Worm (Caenorhabditis elegans) whole organism, L1 larva: Measurements from ENCODE around the gene nhr-155.

Experiments used
- C34B4.2 ChIP-seq: sonication (generic microtip); optimal IDR thresholded peaks from 2 replicates; lab custom pipeline; 2017; ENCODE audit warnings: mild to moderate bottlenecking, missing genetic modification characterization, missing compliant biosample characterization
- F16B12.6 ChIP-seq: fragments of 150-350 bp; optimal IDR thresholded peaks from 2 replicates; lab custom pipeline; 2014; ENCODE audit warnings: missing biosample characterization, missing genetic modification characterization
- Y116A8C.19 ChIP-seq: sonication (generic microtip); optimal IDR thresholded peaks from 2 replicates; lab custom pipeline; 2016; ENCODE audit warnings: missing compliant biosample characterization, missing genetic modification characterization, borderline replicate concordance
- aha-1 ChIP-seq: fragments of 150-350 bp; optimal IDR thresholded peaks from 2 replicates; lab custom pipeline; 2014; ENCODE audit warnings: missing biosample characterization, missing genetic modification characterization
- alr-1 ChIP-seq: fragments of 200-800 bp; sonication (Bioruptor generic); optimal IDR thresholded peaks from 2 replicates; lab custom pipeline; 2018; ENCODE audit warnings: borderline replicate concordance, mild to moderate bottlenecking, missing genetic modification characterization, missing compliant biosample characterization
- ama-1 ChIP-seq: fragments of 150-350 bp; optimal IDR thresholded peaks from 2 replicates; lab custom pipeline; 2014
- ceh-63 ChIP-seq: fragments of 200-800 bp; sonication (Bioruptor generic); optimal IDR thresholded peaks from 2 replicates; lab custom pipeline; 2018; ENCODE audit warnings: mild to moderate bottlenecking, missing genetic modification characterization, missing compliant biosample characterization
- ceh-8 ChIP-seq: fragments of 200-800 bp; sonication (Bioruptor generic); optimal IDR thresholded peaks from 2 replicates; lab custom pipeline; 2018; ENCODE audit warnings: mild to moderate bottlenecking, missing genetic modification characterization, moderate library complexity, missing compliant biosample characterization
- ceh-88 ChIP-seq: fragments of 200-800 bp; sonication (Bioruptor generic); IDR thresholded peaks from 2 replicates; pipeline ENCODE4 v1.3.6; 2022; ENCODE audit warnings: missing genetic modification characterization, missing compliant biosample characterization
- ceh-90 ChIP-seq: sonication (generic microtip); optimal IDR thresholded peaks from 2 replicates; lab custom pipeline; 2016; ENCODE audit warnings: missing genetic modification characterization, missing compliant biosample characterization
- dsc-1 ChIP-seq: sonication (generic microtip); optimal IDR thresholded peaks from 2 replicates; lab custom pipeline; 2016; ENCODE audit warnings: mild to moderate bottlenecking, missing genetic modification characterization, missing compliant biosample characterization
- egl-13 ChIP-seq: sonication (generic microtip); optimal IDR thresholded peaks from 2 replicates; lab custom pipeline; 2016; ENCODE audit warnings: missing genotype, missing genetic modification reagents, missing genetic modification characterization, missing compliant biosample characterization
- egl-27 ChIP-seq, 2 experiments: fragments of 150-350 bp in 1 of 2; sonication (generic microtip); optimal IDR thresholded peaks; 3 replicates each; lab custom pipeline; 2017 to 2018; ENCODE audit warnings: missing biosample characterization in 2 of 2, missing genetic modification characterization in 2 of 2, missing genetic modification reagents in 2 of 2
- elt-2 ChIP-seq: sonication (generic microtip); optimal IDR thresholded peaks from 2 replicates; lab custom pipeline; 2016; ENCODE audit warnings: missing genetic modification characterization, mild to moderate bottlenecking, inconsistent platforms, missing compliant biosample characterization, missing genetic modification reagents
- ets-5 ChIP-seq: fragments of 200-800 bp; sonication (Bioruptor generic); IDR thresholded peaks from 2 replicates; pipeline ENCODE4 v1.3.6; 2022; ENCODE audit warnings: missing genetic modification characterization, missing compliant biosample characterization
- fkh-4 ChIP-seq: sonication (generic microtip); optimal IDR thresholded peaks from 2 replicates; lab custom pipeline; 2016; ENCODE audit warnings: missing compliant biosample characterization, missing genetic modification characterization, borderline replicate concordance
- fkh-8 ChIP-seq: sonication (generic microtip); optimal IDR thresholded peaks from 2 replicates; lab custom pipeline; 2016; ENCODE audit warnings: mild to moderate bottlenecking, missing genetic modification characterization, missing compliant biosample characterization
- fos-1 ChIP-seq: fragments of 150-350 bp; optimal IDR thresholded peaks from 2 replicates; lab custom pipeline; 2014; ENCODE audit warnings: missing biosample characterization, missing genetic modification characterization
- grh-1 ChIP-seq: fragments of 200-800 bp; sonication (Bioruptor generic); IDR thresholded peaks from 2 replicates; pipeline ENCODE4 v1.3.6; 2022; ENCODE audit warnings: missing genetic modification reagents, missing genetic modification characterization, missing compliant biosample characterization
- irx-1 ChIP-seq: sonication (generic microtip); optimal IDR thresholded peaks from 2 replicates; lab custom pipeline; 2016; ENCODE audit warnings: missing genetic modification characterization, missing compliant biosample characterization
- isw-1 ChIP-seq: fragments of 200-800 bp; sonication (Bioruptor generic); IDR thresholded peaks from 2 replicates; pipeline ENCODE4 v1.3.6; 2022; ENCODE audit warnings: missing genetic modification characterization, missing compliant biosample characterization
- lin-15B ChIP-seq: fragments of 150-350 bp; sonication (generic microtip); optimal IDR thresholded peaks from 3 replicates; lab custom pipeline; 2014; ENCODE audit warnings: missing biosample characterization, missing genetic modification characterization
- lin-35 ChIP-seq, 2 experiments: fragments of 150-350 bp; optimal IDR thresholded peaks; 2 replicates each; lab custom pipeline; 2014; ENCODE audit warnings: missing biosample characterization in 2 of 2, missing genetic modification characterization in 2 of 2, missing genetic modification reagents in 2 of 2
- lin-39 ChIP-seq: fragments of 150-350 bp; optimal IDR thresholded peaks from 2 replicates; lab custom pipeline; 2014; ENCODE audit warnings: missing biosample characterization, missing genetic modification reagents, missing genetic modification characterization
- lsy-2 ChIP-seq, 2 experiments: fragments of 150-350 bp; optimal IDR thresholded peaks; 2 replicates each; lab custom pipeline; 2014; ENCODE audit warnings: missing biosample characterization in 2 of 2, missing genetic modification characterization in 2 of 2
- mep-1 ChIP-seq: fragments of 150-350 bp; optimal IDR thresholded peaks from 2 replicates; lab custom pipeline; 2014; ENCODE audit warnings: missing biosample characterization, missing genetic modification characterization
- nhr-12 ChIP-seq: sonication (generic microtip); optimal IDR thresholded peaks from 2 replicates; lab custom pipeline; 2017; ENCODE audit warnings: missing biosample characterization, missing genetic modification characterization
- nhr-19 ChIP-seq: fragments of 200-800 bp; sonication (Bioruptor generic); conservative IDR thresholded peaks from 2 replicates; pipeline ENCODE4 v1.3.6; 2022; ENCODE audit warnings: missing genetic modification characterization, missing compliant biosample characterization
- nhr-20 ChIP-seq: sonication (generic microtip); optimal IDR thresholded peaks from 2 replicates; lab custom pipeline; 2016; ENCODE audit warnings: mild to moderate bottlenecking, missing genetic modification characterization, missing compliant biosample characterization
- nhr-237 ChIP-seq: fragments of 150-350 bp; optimal IDR thresholded peaks from 2 replicates; lab custom pipeline; 2014; ENCODE audit warnings: missing biosample characterization, missing genetic modification characterization
- nhr-77 ChIP-seq: fragments of 150-350 bp; optimal IDR thresholded peaks from 2 replicates; lab custom pipeline; 2014; ENCODE audit warnings: missing biosample characterization, missing genetic modification characterization
- nhr-85 ChIP-seq: sonication (generic microtip); peaks from one replicate; lab custom pipeline; 2016; ENCODE audit warnings: missing genetic modification characterization, inconsistent platforms, missing compliant biosample characterization
- nhr-90 ChIP-seq: sonication (generic microtip); optimal IDR thresholded peaks from 2 replicates; lab custom pipeline; 2016; ENCODE audit warnings: mild to moderate bottlenecking, missing genetic modification characterization, missing compliant biosample characterization; ENCODE audit not compliant: poor library complexity
- pax-3 ChIP-seq: fragments of 200-800 bp; sonication (Bioruptor generic); optimal IDR thresholded peaks from 2 replicates; lab custom pipeline; 2018; ENCODE audit warnings: mild to moderate bottlenecking, missing genetic modification characterization, moderate library complexity, missing compliant biosample characterization
- pqm-1 ChIP-seq: sonication (generic microtip); optimal IDR thresholded peaks from 3 replicates; lab custom pipeline; 2017; ENCODE audit warnings: missing biosample characterization, missing genetic modification characterization
- rnt-1 ChIP-seq: sonication (generic microtip); optimal IDR thresholded peaks from 2 replicates; lab custom pipeline; 2016; ENCODE audit warnings: mild to moderate bottlenecking, missing genetic modification characterization, moderate library complexity, missing compliant biosample characterization
- skn-1 ChIP-seq: fragments of 150-350 bp; optimal IDR thresholded peaks from 2 replicates; lab custom pipeline; 2014; ENCODE audit warnings: missing biosample characterization, missing genetic modification characterization
- snpc-4 ChIP-seq: fragments of 150-350 bp; optimal IDR thresholded peaks from 2 replicates; lab custom pipeline; 2014; ENCODE audit warnings: missing biosample characterization, missing genetic modification characterization
- sox-4 ChIP-seq: sonication (generic microtip); optimal IDR thresholded peaks from 2 replicates; lab custom pipeline; 2016; ENCODE audit warnings: missing genetic modification characterization, missing compliant biosample characterization
- sptf-1 ChIP-seq: fragments of 150-350 bp; optimal IDR thresholded peaks from 2 replicates; lab custom pipeline; 2014; ENCODE audit warnings: missing biosample characterization, missing genetic modification characterization
- sup-37 ChIP-seq: fragments of 200-800 bp; sonication (Bioruptor generic); optimal IDR thresholded peaks from 2 replicates; lab custom pipeline; 2018; ENCODE audit warnings: mild to moderate bottlenecking, missing genetic modification characterization, missing compliant biosample characterization
- tbx-2 ChIP-seq: sonication (generic microtip); optimal IDR thresholded peaks from 2 replicates; lab custom pipeline; 2016; ENCODE audit warnings: missing genetic modification characterization, missing compliant biosample characterization
- tlp-1 ChIP-seq: fragments of 150-350 bp; optimal IDR thresholded peaks from 2 replicates; lab custom pipeline; 2014; ENCODE audit warnings: missing biosample characterization, missing genetic modification characterization
- unc-30 ChIP-seq: sonication (generic microtip); optimal IDR thresholded peaks from 2 replicates; lab custom pipeline; 2017; ENCODE audit warnings: missing biosample characterization, missing genetic modification characterization
- unc-98 ChIP-seq: fragments of 200-800 bp; sonication (Bioruptor generic); IDR thresholded peaks from 2 replicates; pipeline ENCODE4 v1.3.6; 2022; ENCODE audit warnings: missing genetic modification characterization, missing compliant biosample characterization
- zip-4 ChIP-seq: fragments of 200-800 bp; sonication (Bioruptor generic); optimal IDR thresholded peaks from 2 replicates; lab custom pipeline; 2018; ENCODE audit warnings: mild to moderate bottlenecking, missing genetic modification characterization, moderate library complexity, missing compliant biosample characterization
- ztf-11 ChIP-seq, 2 experiments: sonication (generic microtip); optimal IDR thresholded peaks; 2 replicates each; lab custom pipeline; 2016 to 2017; ENCODE audit warnings: missing genetic modification characterization in 2 of 2, missing biosample characterization in 1 of 2, missing compliant biosample characterization in 1 of 2

nhr-155 gene

ce11 chrV:539040-539510, at the start of gene nhr-155:
TSS of gene nhr-155 (plus strand) at chrV:539460.
- no peak for TF ChIP-seq sup-37 (GFP tag; lab: Kevin White, UChicago)
- TF ChIP-seq nhr-85 (tag; lab: Kevin White, UChicago) = peak; percentile 20
- TF ChIP-seq, all 84 proteins: peak for 1

DNA sequence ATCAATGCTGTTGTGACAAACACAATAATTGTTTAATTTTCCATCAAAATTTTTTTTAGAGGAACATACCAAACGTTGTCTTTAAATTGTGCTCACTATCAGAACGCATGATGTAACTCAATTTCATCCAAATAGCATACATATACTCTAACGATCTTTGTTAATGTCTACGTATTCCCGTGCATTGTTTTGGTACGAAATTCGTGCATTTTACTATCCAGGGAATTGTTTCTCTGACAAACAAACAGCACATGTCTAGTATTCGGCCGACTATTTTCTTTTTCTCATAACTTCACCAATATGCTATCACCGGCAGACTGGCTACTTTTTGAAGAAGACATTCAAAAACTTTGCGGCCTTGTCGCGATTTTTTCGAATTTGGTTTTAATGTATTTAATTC, 47.8 kb upstream of the nhr-155 start, which contains the start of gene str-196:
Gene str-196, plus strand, starts transcription at position 301 of the 400 bp plus-strand sequence.
- TF ChIP-seq pax-3 (tag; lab: Kevin White, UChicago) (no peak), egl-13 (tag; lab: Kevin White, UChicago) (no peak), mep-1 (tag; lab: Kevin White, UChicago) (no peak), fkh-4 (tag; lab: Kevin White, UChicago) (no peak), dsc-1 (no peak), lin-35 (GFP tag; optimal IDR thresholded peaks at IDR 0.05; lab: Kevin White, UChicago) (no peak), zip-4 (GFP tag; lab: Kevin White, UChicago) (no peak), lsy-2 (tag; optimal IDR thresholded peaks at IDR 0.05; lab: Kevin White, UChicago) (no peak), lin-39 (tag; lab: Kevin White, UChicago) (no peak), isw-1 (GFP tag; lab: Robert Waterston, UW) (no peak), ceh-63 (GFP tag; lab: Kevin White, UChicago) (no peak), egl-27 (tag; optimal IDR thresholded peaks at IDR 0.05; lab: Kevin White, UChicago) (no peak), nhr-90 (tag; lab: Kevin White, UChicago) (no peak), sox-4 (tag; lab: Kevin White, UChicago) (no peak)
- TF ChIP-seq, all 84 proteins: peak for 0

DNA sequence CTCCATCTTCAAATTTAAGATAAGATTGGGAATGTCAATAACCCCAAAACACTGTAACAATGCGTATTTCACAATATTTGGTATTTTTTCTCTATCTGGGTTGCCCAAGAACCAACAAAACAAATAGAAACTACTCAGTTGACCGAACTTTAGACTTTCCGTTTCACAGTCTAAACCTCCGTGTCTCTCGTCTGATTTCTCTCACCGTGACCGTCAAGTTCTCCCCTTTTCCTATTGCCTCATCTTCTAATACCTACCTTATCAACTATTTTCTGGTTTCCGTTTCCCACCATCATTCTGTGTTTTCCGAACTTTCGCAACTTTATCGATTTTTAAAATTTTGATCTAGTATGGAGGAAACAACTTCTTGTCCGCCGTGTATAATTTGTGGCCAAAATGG, 45.0 kb upstream of the nhr-155 start, which contains the start of gene nhr-131:
Gene nhr-131, plus strand, starts transcription at position 87 of the 400 bp plus-strand sequence.
- TF ChIP-seq aha-1 (tag; lab: Kevin White, UChicago) = no peak
- TF ChIP-seq tlp-1 = no peak
- no peak for TF ChIP-seq ama-1
- no peak for TF ChIP-seq sptf-1
- no peak for TF ChIP-seq alr-1 (tag; lab: Kevin White, UChicago)
- TF ChIP-seq mep-1 (tag; lab: Kevin White, UChicago) = no peak
- no peak for TF ChIP-seq irx-1 (tag; lab: Kevin White, UChicago)
- TF ChIP-seq nhr-77 (tag; lab: Kevin White, UChicago) = peak; percentile 5
- no peak for TF ChIP-seq F16B12.6 (tag; lab: Kevin White, UChicago)
- TF ChIP-seq skn-1 (tag; lab: Kevin White, UChicago) = no peak
- no peak for TF ChIP-seq fos-1 (tag; lab: Kevin White, UChicago)
- no peak for TF ChIP-seq lin-39 (tag; lab: Kevin White, UChicago)
- TF ChIP-seq Y116A8C.19 (tag; lab: Kevin White, UChicago) = no peak
- TF ChIP-seq nhr-237 = no peak
- TF ChIP-seq lin-35 (GFP tag; optimal IDR thresholded peaks at IDR 0.05; lab: Kevin White, UChicago) = peak in 1 of 2 experiments; percentile 60
- TF ChIP-seq C34B4.2 (tag; lab: Kevin White, UChicago) = no peak
- TF ChIP-seq snpc-4 (tag; lab: Kevin White, UChicago) = no peak
- peak; percentile 34 for TF ChIP-seq elt-2 (tag; lab: Kevin White, UChicago)
- TF ChIP-seq ceh-8 = no peak
- peak; percentile 45 for TF ChIP-seq nhr-90 (tag; lab: Kevin White, UChicago)
- TF ChIP-seq ztf-11 (tag; optimal IDR thresholded peaks at IDR 0.05; lab: Kevin White, UChicago) = no peak
- TF ChIP-seq lsy-2 (tag; optimal IDR thresholded peaks at IDR 0.05; lab: Kevin White, UChicago) = no peak
- no peak for TF ChIP-seq isw-1 (GFP tag; lab: Robert Waterston, UW)
- no peak for TF ChIP-seq ceh-90 (tag; lab: Kevin White, UChicago)
- no peak for TF ChIP-seq zip-4 (GFP tag; lab: Kevin White, UChicago)
- TF ChIP-seq ceh-88 (GFP tag; lab: Robert Waterston, UW) = no peak
- TF ChIP-seq ceh-63 (GFP tag; lab: Kevin White, UChicago) = no peak
- no peak for TF ChIP-seq nhr-12
- no peak for TF ChIP-seq fkh-8 (tag; lab: Kevin White, UChicago)
- no peak for TF ChIP-seq lin-15B (tag; lab: Kevin White, UChicago)
- TF ChIP-seq pqm-1 = no peak
- TF ChIP-seq grh-1 (GFP tag; lab: Robert Waterston, UW) = no peak
- TF ChIP-seq unc-98 (GFP tag; lab: Robert Waterston, UW) = no peak
- no peak for TF ChIP-seq unc-30
- no peak for TF ChIP-seq egl-27 (tag; optimal IDR thresholded peaks at IDR 0.05; lab: Kevin White, UChicago)
- no peak for TF ChIP-seq rnt-1 (tag; lab: Kevin White, UChicago)
- peak; percentile 6 for TF ChIP-seq tbx-2 (tag; lab: Kevin White, UChicago)
- peak; percentile 58 for TF ChIP-seq nhr-20 (tag; lab: Kevin White, UChicago)
- TF ChIP-seq nhr-19 (GFP tag; lab: Robert Waterston, UW) = no peak
- TF ChIP-seq dsc-1 = no peak
- TF ChIP-seq ets-5 (GFP tag; lab: Robert Waterston, UW) = no peak
